Fruit fly (Drosophila melanogaster) whole organism, pupa: ENCODE measurements around the gene Usp5.

ENCODE experiments used
- CG10348 ChIP-seq: fragments of 200-800 bp; sonication (Bioruptor generic); IDR thresholded peaks from 2 replicates; pipeline ENCODE4 v1.3.6; 2022; ENCODE audit warnings: missing biosample characterization, missing genetic modification characterization
- CG12605 ChIP-seq: fragments of 200-800 bp; sonication (Bioruptor generic); IDR thresholded peaks from 2 replicates; pipeline ENCODE4 v1.3.6; 2022; ENCODE audit warnings: missing biosample characterization, missing genetic modification characterization
- CG13204 ChIP-seq: fragments of 200-800 bp; sonication (Bioruptor generic); optimal IDR thresholded peaks from 2 replicates; lab custom pipeline; 2018; ENCODE audit warnings: missing biosample characterization, mild to moderate bottlenecking, missing genetic modification characterization, moderate library complexity
- CG14655 ChIP-seq: fragments of 200-800 bp; sonication (Bioruptor generic); optimal IDR thresholded peaks from 3 replicates; lab custom pipeline; 2017; ENCODE audit warnings: mild to moderate bottlenecking, missing biosample characterization, missing genetic modification reagents, missing genetic modification characterization
- CG15710 ChIP-seq: fragments of 200-800 bp; sonication (Bioruptor generic); optimal IDR thresholded peaks from 2 replicates; lab custom pipeline; 2018; ENCODE audit warnings: missing biosample characterization, mild to moderate bottlenecking, missing genetic modification characterization, moderate library complexity
- CG32121 ChIP-seq: fragments of 200-800 bp; sonication (Bioruptor generic); IDR thresholded peaks from 2 replicates; pipeline ENCODE4 v1.3.6; 2022; ENCODE audit warnings: missing biosample characterization, missing genetic modification characterization
- CG34367 ChIP-seq: fragments of 200-800 bp; sonication (Bioruptor generic); optimal IDR thresholded peaks from 2 replicates; lab custom pipeline; 2018; ENCODE audit warnings: missing biosample characterization, mild to moderate bottlenecking, missing genetic modification characterization
- CG4496 ChIP-seq: fragments of 200-800 bp; sonication (Bioruptor generic); IDR thresholded peaks from 3 replicates; pipeline ENCODE4 v1.3.6; 2022; ENCODE audit warnings: missing biosample characterization, missing genetic modification characterization
- CG8159 ChIP-seq: fragments of 200-800 bp; sonication (Bioruptor generic); optimal IDR thresholded peaks from 3 replicates; lab custom pipeline; 2018; ENCODE audit warnings: missing biosample characterization, mild to moderate bottlenecking, missing genetic modification characterization, moderate library complexity
- CG8301 ChIP-seq: fragments of 200-800 bp; sonication (Bioruptor generic); optimal IDR thresholded peaks from 2 replicates; lab custom pipeline; 2018; ENCODE audit warnings: missing biosample characterization, mild to moderate bottlenecking, missing genetic modification characterization
- CG9948 ChIP-seq: fragments of 200-800 bp; sonication (Bioruptor generic); optimal IDR thresholded peaks from 2 replicates; lab custom pipeline; 2018; ENCODE audit warnings: missing biosample characterization, mild to moderate bottlenecking, missing genetic modification characterization, moderate library complexity
- D1 ChIP-seq: fragments of 200-800 bp; sonication (Bioruptor generic); optimal IDR thresholded peaks from 2 replicates; lab custom pipeline; 2018; ENCODE audit warnings: missing biosample characterization, mild to moderate bottlenecking, missing genetic modification characterization, moderate library complexity
- EcR ChIP-seq: fragments of 200-800 bp; sonication (Bioruptor generic); optimal IDR thresholded peaks from 3 replicates; lab custom pipeline; 2019; ENCODE audit warnings: missing biosample characterization, missing genetic modification characterization, mild to moderate bottlenecking, moderate library complexity, missing genetic modification reagents
- Ets98B ChIP-seq: fragments of 200-800 bp; sonication (Bioruptor generic); IDR thresholded peaks from 2 replicates; pipeline ENCODE4 v1.3.6; 2022; ENCODE audit warnings: missing biosample characterization, missing genetic modification characterization
- Pif1A ChIP-seq: fragments of 200-800 bp; sonication (Bioruptor generic); optimal IDR thresholded peaks from 3 replicates; lab custom pipeline; 2016; ENCODE audit warnings: missing biosample characterization, missing genetic modification characterization
- Pif1B ChIP-seq: fragments of 200-800 bp; sonication (Bioruptor generic); optimal IDR thresholded peaks from 3 replicates; lab custom pipeline; 2016; ENCODE audit warnings: missing biosample characterization, missing genetic modification characterization
- Snoo ChIP-seq: fragments of 200-800 bp; sonication (Bioruptor generic); optimal IDR thresholded peaks from 3 replicates; lab custom pipeline; 2017; ENCODE audit warnings: missing biosample characterization, mild to moderate bottlenecking, missing genetic modification characterization, inconsistent platforms
- fd96Ca ChIP-seq: fragments of 200-800 bp; sonication (Bioruptor generic); IDR thresholded peaks from 3 replicates; pipeline ENCODE4 v1.3.6; 2022; ENCODE audit warnings: missing biosample characterization, missing genetic modification characterization
- gl ChIP-seq: fragments of 200-800 bp; sonication (Bioruptor generic); optimal IDR thresholded peaks from 2 replicates; lab custom pipeline; 2018; ENCODE audit warnings: missing biosample characterization, mild to moderate bottlenecking, missing genetic modification characterization
- rn ChIP-seq: fragments of 200-800 bp; sonication (Bioruptor generic); IDR thresholded peaks from 2 replicates; pipeline ENCODE4 v1.3.6; 2022; ENCODE audit warnings: missing biosample characterization, missing genetic modification characterization

Usp5 gene

DNA sequence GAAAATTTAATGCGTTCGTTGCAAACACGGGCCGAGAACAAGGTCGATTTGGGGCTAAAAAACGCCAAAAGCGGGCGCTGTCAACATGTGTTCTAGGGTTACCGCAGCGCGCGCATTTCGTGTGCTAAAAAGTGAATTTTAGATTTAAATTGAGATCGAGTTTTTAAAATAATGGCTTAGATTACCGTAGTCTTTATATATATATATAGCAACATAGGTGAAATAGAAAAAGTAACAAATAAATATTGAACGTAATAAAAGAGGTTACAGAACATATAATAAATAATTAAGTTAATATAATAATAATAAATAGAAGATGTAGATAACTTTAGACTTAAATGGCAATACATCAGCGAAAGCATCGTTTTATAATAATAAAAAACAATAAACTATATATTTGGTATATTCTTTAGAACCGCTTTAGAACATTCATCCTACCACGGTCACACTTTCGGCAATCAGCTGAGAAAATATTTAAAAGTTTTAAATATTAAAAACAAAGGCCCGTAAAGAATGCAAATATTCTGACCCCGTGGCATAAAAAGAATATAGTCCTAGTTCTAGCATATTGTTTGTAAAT lies 4.7 kb downstream of the Usp5 start, which contains the start of the genes CG11537 and Alg2:
CG11537 (minus strand) TSS at position 75 of the 580 bp plus-strand sequence.
Alg2 (plus strand) TSS at position 426 of the 580 bp plus-strand sequence.
- no peak for TF ChIP-seq CG12605 (GFP tag; lab: Robert Waterston, UW)
- TF ChIP-seq CG4496 (GFP tag; lab: Robert Waterston, UW), result peak; percentile 32; the same call in 1 of the 3 replicates
- TF ChIP-seq Ets98B, result peak; percentile 25; the same call in 1 of the 2 replicates
- no peak for TF ChIP-seq EcR (GFP tag; lab: Kevin White, UChicago)
- peak; percentile 50 for TF ChIP-seq CG15710 (tag; lab: Kevin White, UChicago)

DNA sequence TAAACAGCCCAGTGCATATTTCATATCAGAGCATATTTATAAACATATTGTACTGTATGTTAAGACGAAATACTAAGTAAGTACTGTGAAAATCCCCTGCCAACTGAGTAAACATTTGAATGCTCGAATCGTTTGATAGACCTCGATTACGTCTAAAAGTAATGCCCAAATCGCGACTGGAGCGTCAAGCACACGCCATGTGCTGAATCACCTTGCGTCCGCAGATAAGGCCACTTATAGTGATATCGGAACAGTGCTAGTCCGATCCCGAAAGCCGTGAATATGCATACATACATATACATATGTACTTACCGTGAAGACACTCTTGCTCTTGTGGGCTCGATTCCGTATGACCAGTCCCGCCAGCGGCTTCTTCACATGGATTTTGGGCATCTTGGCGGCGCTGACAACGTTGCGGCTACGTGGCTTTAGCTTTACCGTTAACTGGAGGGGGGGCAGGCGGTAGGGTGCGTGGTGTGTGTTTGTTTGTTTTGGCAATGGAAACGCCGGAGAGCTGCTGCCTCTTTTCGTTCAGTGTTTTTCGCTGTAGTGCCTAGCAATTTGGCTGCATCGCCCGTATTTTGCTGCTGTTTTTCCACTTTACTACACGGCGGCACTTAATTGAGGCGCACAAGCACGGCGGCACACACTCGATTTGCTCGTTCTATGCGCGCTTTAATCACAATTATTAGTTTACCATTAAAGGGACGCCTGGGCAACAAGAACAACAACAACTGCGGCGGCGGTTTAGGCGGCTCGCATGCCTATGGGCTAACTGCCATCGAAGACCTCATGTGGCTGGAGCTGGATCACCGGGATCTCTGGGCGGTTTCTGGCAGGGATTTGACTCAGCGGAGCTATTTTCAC lies 5.4 kb downstream of the Usp5 start:
- TF ChIP-seq CG4496 (GFP tag; lab: Robert Waterston, UW) (no peak), Ets98B (no peak), D1 (tag; lab: Kevin White, UChicago) (no peak), CG12605 (GFP tag; lab: Robert Waterston, UW) (no peak), Pif1B (no peak), CG8301 (tag; lab: Kevin White, UChicago) (no peak), CG32121 (GFP tag; lab: Robert Waterston, UW) (no peak)

DNA sequence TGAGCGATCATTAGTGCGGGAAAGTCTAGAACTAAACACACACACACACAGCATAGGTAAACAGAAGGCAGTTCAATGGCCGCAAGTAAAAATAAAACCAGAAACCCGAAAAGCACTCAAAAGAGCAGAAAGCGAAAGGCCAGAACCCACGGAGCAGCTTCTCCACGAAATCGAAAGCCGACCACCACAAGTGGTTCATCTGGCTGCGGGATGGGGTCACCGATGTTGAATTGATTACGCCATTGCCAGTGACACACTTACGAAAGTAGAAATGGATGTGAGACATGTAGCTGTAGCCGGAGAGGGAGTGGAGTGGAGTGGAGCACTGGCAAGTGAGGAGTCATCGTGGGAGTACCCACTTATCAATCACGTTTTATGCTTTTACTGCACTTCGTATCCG lies 6.7 kb downstream of the Usp5 start:
- TF ChIP-seq Ets98B (no peak), CG9948 (tag; lab: Kevin White, UChicago) (no peak), rn (GFP tag; lab: Robert Waterston, UW) (no peak), CG10348 (GFP tag; lab: Robert Waterston, UW) (no peak), CG12605 (GFP tag; lab: Robert Waterston, UW) (no peak), Pif1B (no peak), CG8159 (no peak), CG8301 (tag; lab: Kevin White, UChicago) (no peak)

DNA sequence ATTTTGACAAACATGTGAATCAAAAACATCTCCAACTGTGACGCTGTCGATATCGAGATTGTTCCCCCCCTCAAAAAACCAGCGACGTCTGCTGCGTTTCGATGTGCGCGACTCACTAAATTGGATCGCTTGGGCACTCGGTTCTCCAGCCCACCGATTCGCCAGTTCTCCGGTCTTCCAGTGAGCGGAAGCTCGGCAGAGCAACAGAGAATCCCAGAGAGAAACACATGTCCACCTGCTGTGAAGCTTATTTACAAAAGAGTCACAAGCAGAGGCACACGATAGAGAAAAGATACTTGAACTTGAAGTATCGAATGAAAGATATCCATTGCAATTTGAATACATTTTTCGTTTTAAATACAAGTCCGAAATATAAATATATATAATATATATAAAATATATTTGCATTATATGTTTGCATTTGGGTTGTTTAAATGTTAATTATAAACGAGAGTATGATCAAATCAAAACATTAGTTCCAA lies 14.1 kb downstream of the Usp5 start:
- TF ChIP-seq CG34367 (tag; lab: Kevin White, UChicago) (no peak), CG12605 (GFP tag; lab: Robert Waterston, UW) (peak; percentile 33; the same call in 1 of the 2 replicates), EcR (GFP tag; lab: Kevin White, UChicago) (no peak), CG15710 (tag; lab: Kevin White, UChicago) (no peak), CG8301 (tag; lab: Kevin White, UChicago) (no peak), Ets98B (peak; percentile 41; the same call in 1 of the 2 replicates), Pif1B (peak; percentile 43), Pif1A (GFP tag; lab: Kevin White, UChicago) (peak; percentile 44), CG4496 (GFP tag; lab: Robert Waterston, UW) (0 out of 3 replicates have a peak, but pooled peaks have one; percentile 33), CG13204 (no peak), CG8159 (no peak)
- TF ChIP-seq, all 21 proteins: peak for 5

DNA sequence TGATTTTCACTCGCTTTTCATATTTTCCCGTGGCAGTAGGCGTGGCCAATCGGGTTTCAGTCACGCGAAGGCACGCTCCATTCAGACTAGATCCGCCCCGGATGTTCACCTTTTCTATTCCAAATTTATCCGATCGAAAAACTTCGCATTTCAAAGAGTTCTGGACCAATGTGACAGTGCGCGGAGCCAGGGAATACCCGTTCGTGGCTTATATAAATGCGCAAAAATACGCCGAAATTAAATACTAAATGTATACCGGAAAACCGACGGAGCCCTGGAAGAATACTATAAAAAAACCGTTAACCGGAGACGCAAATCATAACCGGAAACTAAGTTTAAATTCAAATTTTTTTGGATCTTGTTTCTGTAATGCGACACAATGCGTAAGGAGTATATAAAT lies 20.6 kb downstream of the Usp5 start, which contains the start of gene promL:
promL (minus strand) TSS at position 181 of the 400 bp plus-strand sequence.
- TF ChIP-seq Snoo (peak; percentile 56), gl (tag; lab: Kevin White, UChicago) (no peak), Pif1B (peak; percentile 12), Pif1A (GFP tag; lab: Kevin White, UChicago) (peak; percentile 29), CG4496 (GFP tag; lab: Robert Waterston, UW) (peak; percentile 47; the same call in 1 of the 3 replicates), CG15710 (tag; lab: Kevin White, UChicago) (peak; percentile 51), CG12605 (GFP tag; lab: Robert Waterston, UW) (no peak), rn (GFP tag; lab: Robert Waterston, UW) (no peak), CG8301 (tag; lab: Kevin White, UChicago) (no peak), fd96Ca (peak; percentile 34; the same call in 1 of the 3 replicates), Ets98B (peak; percentile 37), CG14655 (GFP tag; lab: Kevin White, UChicago) (no peak), CG10348 (GFP tag; lab: Robert Waterston, UW) (no peak), CG8159 (peak; percentile 19), EcR (GFP tag; lab: Kevin White, UChicago) (peak; percentile 68), CG13204 (peak; percentile 10), D1 (tag; lab: Kevin White, UChicago) (no peak), CG32121 (GFP tag; lab: Robert Waterston, UW) (no peak)

DNA sequence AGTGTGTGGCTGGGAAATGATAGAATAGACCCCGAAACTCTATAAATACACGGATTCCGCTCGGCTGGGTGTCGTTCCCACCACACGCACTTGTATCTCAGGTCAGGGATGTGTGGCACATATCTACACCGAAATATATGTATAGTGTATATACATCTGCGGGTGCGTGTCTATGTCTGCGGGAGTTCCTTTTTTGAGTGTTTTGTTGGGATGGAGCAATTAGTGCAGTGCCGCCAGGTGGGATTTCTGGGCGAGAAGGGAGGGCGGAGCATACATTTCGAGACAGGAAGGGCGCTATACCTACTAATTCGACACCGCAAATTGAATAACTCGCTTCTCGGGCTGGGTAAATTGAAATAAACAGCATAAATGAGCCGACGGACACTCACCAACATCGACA lies 21.7 kb downstream of the Usp5 start:
- TF ChIP-seq CG15710 (tag; lab: Kevin White, UChicago) (no peak), fd96Ca (0 out of 3 replicates have a peak, but pooled peaks have one; percentile 22)
